Fruit fly (Drosophila melanogaster): ENCODE data around the gene CG6661.

CG6661 gene

DNA sequence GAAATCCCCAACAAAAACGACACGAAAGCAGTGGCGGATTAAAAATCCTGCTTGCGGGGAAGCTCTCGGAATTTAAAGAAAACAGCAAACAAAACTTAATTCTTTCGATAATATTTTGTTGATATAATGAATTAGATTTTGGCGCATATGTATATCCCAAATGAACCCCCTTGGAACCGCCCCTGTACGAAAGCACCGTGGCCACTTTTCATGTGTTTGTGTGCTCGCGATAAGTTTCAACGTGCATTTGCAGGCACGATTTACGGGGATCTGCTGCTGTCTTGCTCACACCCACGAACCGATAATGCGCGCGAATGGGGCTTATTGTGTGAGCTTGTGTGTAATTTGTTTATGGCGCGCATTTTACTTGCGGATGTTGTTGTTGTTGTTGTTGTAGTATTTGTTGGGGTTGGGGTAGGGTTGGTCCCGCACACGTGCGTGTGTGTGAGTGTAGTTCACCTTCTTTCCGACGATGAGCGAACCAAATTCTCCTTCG lies 29.6 kb upstream of the CG6661 start (continued):
- peak; percentile 92 for TF ChIP-seq CG7372 (GFP tag; IDR thresholded peaks at IDR 0.05)
- peak; percentile 83 for TF ChIP-seq CkIIα-i1 (GFP tag; IDR thresholded peaks at IDR 0.05)
- no peak for TF ChIP-seq D (optimal IDR thresholded peaks at IDR 0.05)
- TF ChIP-seq D (GFP tag; optimal IDR thresholded peaks at IDR 0.05): peak; percentile 94
- TF ChIP-seq tgo (GFP tag; IDR thresholded peaks at IDR 0.05): peak; percentile 93
- peak; percentile 98 for TF ChIP-seq NfI (GFP tag; optimal IDR thresholded peaks at IDR 0.05)
- peak; percentile 78 for TF ChIP-seq ham (GFP tag; IDR thresholded peaks at IDR 0.05)
- TF ChIP-seq CG18599 (GFP tag; optimal IDR thresholded peaks at IDR 0.05): peak; percentile 96
- TF ChIP-seq jumu (GFP tag; optimal IDR thresholded peaks at IDR 0.05): peak; percentile 94
- peak; percentile 93 for TF ChIP-seq CG1233 (GFP tag; optimal IDR thresholded peaks at IDR 0.05)
- TF ChIP-seq CG2120 (GFP tag; optimal IDR thresholded peaks at IDR 0.05): peak; percentile 97
- TF ChIP-seq CG1792 (GFP tag; optimal IDR thresholded peaks at IDR 0.05): peak; percentile 94
- peak; percentile 97 for TF ChIP-seq tin (GFP tag; optimal IDR thresholded peaks at IDR 0.05)
- TF ChIP-seq bowl (GFP tag; IDR thresholded peaks at IDR 0.05): peak; percentile 93
- peak; percentile 89 for TF ChIP-seq kah (GFP tag; optimal IDR thresholded peaks at IDR 0.05)
- TF ChIP-seq row (GFP tag; IDR thresholded peaks at IDR 0.05): peak; percentile 98
- peak; percentile 98 for TF ChIP-seq slbo (GFP tag; IDR thresholded peaks at IDR 0.05)
- TF ChIP-seq nerfin-1 (tag; optimal IDR thresholded peaks at IDR 0.05): peak; percentile 94
- TF ChIP-seq danr (GFP tag; IDR thresholded peaks at IDR 0.05): peak; percentile 89
- TF ChIP-seq CG3995 (GFP tag; optimal IDR thresholded peaks at IDR 0.05): peak; percentile 65
- TF ChIP-seq CG13624 (GFP tag; optimal IDR thresholded peaks at IDR 0.05): peak; percentile 97
- TF ChIP-seq odd (GFP tag; optimal IDR thresholded peaks at IDR 0.05): peak; percentile 90
- peak; percentile 80 for TF ChIP-seq CG8765 (GFP tag; IDR thresholded peaks at IDR 0.05)
- TF ChIP-seq CG7271 (tag; optimal IDR thresholded peaks at IDR 0.05): peak; percentile 21
- peak; percentile 95 for TF ChIP-seq az2 (GFP tag; optimal IDR thresholded peaks at IDR 0.05)
- TF ChIP-seq CG12219 (GFP tag; optimal IDR thresholded peaks at IDR 0.05): peak; percentile 94
- peak; percentile 94 for TF ChIP-seq Meics (GFP tag; optimal IDR thresholded peaks at IDR 0.05)
- TF ChIP-seq fru (optimal IDR thresholded peaks at IDR 0.05): no peak
- peak; percentile 98 for TF ChIP-seq CG14441 (GFP tag; IDR thresholded peaks at IDR 0.05)
- TF ChIP-seq aop (GFP tag; IDR thresholded peaks at IDR 0.05): peak; percentile 94
- peak; percentile 93 for TF ChIP-seq CG10543 (GFP tag; optimal IDR thresholded peaks at IDR 0.05)
- TF ChIP-seq CG12236 (GFP tag; optimal IDR thresholded peaks at IDR 0.05): peak; percentile 88
- peak; percentile 91 for TF ChIP-seq ftz-f1 (GFP tag; optimal IDR thresholded peaks at IDR 0.05)
- peak; percentile 96 for TF ChIP-seq CG14014 (GFP tag; IDR thresholded peaks at IDR 0.05)
- TF ChIP-seq sisA (GFP tag; IDR thresholded peaks at IDR 0.05): peak; percentile 98
- peak; percentile 99 for TF ChIP-seq sens (GFP tag)
- peak; percentile 94 for TF ChIP-seq CG5953 (GFP tag; IDR thresholded peaks at IDR 0.05)
- peak; percentile 85 for TF ChIP-seq croc (GFP tag; conservative IDR thresholded peaks at IDR 0.05)
- TF ChIP-seq CG10959 (GFP tag; IDR thresholded peaks at IDR 0.05): peak; percentile 85
- peak; percentile 83 for TF ChIP-seq Ravus (GFP tag; IDR thresholded peaks at IDR 0.05)
- TF ChIP-seq CG15269 (tag; optimal IDR thresholded peaks at IDR 0.05): peak; percentile 98
- TF ChIP-seq CTCF (GFP tag; optimal IDR thresholded peaks at IDR 0.05): peak; percentile 58
- TF ChIP-seq ash1 (GFP tag; optimal IDR thresholded peaks at IDR 0.05): peak; percentile 34
- TF ChIP-seq lmd (GFP tag; IDR thresholded peaks at IDR 0.05): peak; percentile 89
- peak; percentile 83 for TF ChIP-seq CG6654 (GFP tag; optimal IDR thresholded peaks at IDR 0.05)
- peak; percentile 76 for TF ChIP-seq Taf1 (GFP tag; IDR thresholded peaks at IDR 0.05)
- TF ChIP-seq tll (GFP tag; optimal IDR thresholded peaks at IDR 0.05): no peak
- peak; percentile 86 for TF ChIP-seq Myb (GFP tag; optimal IDR thresholded peaks at IDR 0.05)
- no peak for TF ChIP-seq CG13287 (GFP tag; IDR thresholded peaks at IDR 0.05; ENCODE audit: partially characterized antibody)
- peak; percentile 93 for TF ChIP-seq CG30431 (GFP tag; optimal IDR thresholded peaks at IDR 0.05)
- peak; percentile 96 for TF ChIP-seq CG12659 (GFP tag; optimal IDR thresholded peaks at IDR 0.05)
- TF ChIP-seq CG1647 (GFP tag; optimal IDR thresholded peaks at IDR 0.05): peak; percentile 96
- peak; percentile 95 for TF ChIP-seq Mes4 (GFP tag; optimal IDR thresholded peaks at IDR 0.05)
